Worm (Caenorhabditis elegans) whole organism, young adult: Measurements from ENCODE around the gene srj-1.

Experiments
- let-607 ChIP-seq, 2 experiments: fragments of 200-800 bp in 1 of 2; sonication (Bioruptor generic) in 1 of 2; sonication (generic microtip) in 1 of 2; optimal IDR thresholded peaks; 2 replicates each; lab custom pipeline; 2016 to 2018; ENCODE audit warnings: mild to moderate bottlenecking in 2 of 2, missing compliant biosample characterization in 2 of 2, missing genetic modification characterization in 2 of 2, moderate library complexity in 2 of 2, missing genotype in 1 of 2
- nhr-27 ChIP-seq: fragments of 200-800 bp; sonication (Bioruptor generic); optimal IDR thresholded peaks from 2 replicates; lab custom pipeline; 2018; ENCODE audit warnings: mild to moderate bottlenecking, missing genetic modification characterization, moderate library complexity, missing compliant biosample characterization
- unc-130 ChIP-seq: sonication (generic microtip); optimal IDR thresholded peaks from 2 replicates; lab custom pipeline; 2016; ENCODE audit warnings: missing genetic modification reagents, missing genetic modification characterization, missing compliant biosample characterization

DNA sequence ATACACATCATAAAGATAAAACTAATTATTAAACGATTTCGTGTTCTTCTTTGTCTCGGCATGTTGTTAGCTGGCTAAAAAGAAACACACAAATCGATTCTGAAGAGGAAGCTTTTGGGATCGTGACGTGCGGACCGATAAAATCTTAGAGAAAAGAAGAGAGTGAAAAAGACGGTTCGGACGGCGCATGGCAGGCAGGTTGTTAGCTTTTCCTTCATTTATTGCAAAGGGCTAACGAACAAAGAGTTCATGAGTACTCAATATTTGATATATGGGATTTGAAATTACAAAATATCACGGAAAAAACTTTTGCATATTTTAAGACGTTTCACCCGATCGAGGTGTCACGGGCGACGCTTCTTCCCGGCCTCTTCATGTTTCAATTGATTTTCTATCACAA, 19.6 kb downstream of the srj-1 start, which contains the start of gene ZK829.3:
- no peak for TF ChIP-seq unc-130 (GFP tag; lab: Kevin White, UChicago)
- TF ChIP-seq let-607 (tag; optimal IDR thresholded peaks at IDR 0.05; lab: Kevin White, UChicago), result no peak
- TF ChIP-seq nhr-27, result no peak
